Worm (Caenorhabditis elegans) whole organism, late embryonic: ENCODE measurements around the gene emb-8.

ENCODE experiments used
- C08G9.2 ChIP-seq: sonication (generic microtip); optimal IDR thresholded peaks from 2 replicates; lab custom pipeline; 2016; ENCODE audit warnings: mild to moderate bottlenecking, missing genetic modification characterization, moderate library complexity, missing compliant biosample characterization
- C38D4.7 ChIP-seq: fragments of 200-800 bp; sonication (Bioruptor generic); optimal IDR thresholded peaks from 2 replicates; lab custom pipeline; 2018; ENCODE audit warnings: mild to moderate bottlenecking, missing genetic modification characterization, moderate library complexity, missing compliant biosample characterization
- F13H6.1 ChIP-seq: sonication (generic microtip); optimal IDR thresholded peaks from 2 replicates; lab custom pipeline; 2016; ENCODE audit warnings: missing genetic modification characterization, missing compliant biosample characterization
- Y22D7AL.16 ChIP-seq: sonication (generic microtip); optimal IDR thresholded peaks from 2 replicates; lab custom pipeline; 2016; ENCODE audit warnings: missing genetic modification characterization, missing compliant biosample characterization
- ahr-1 ChIP-seq: sonication (generic microtip); optimal IDR thresholded peaks from 2 replicates; lab custom pipeline; 2016; ENCODE audit warnings: missing genetic modification characterization, missing compliant biosample characterization
- ama-1 ChIP-seq: fragments of 150-350 bp; optimal IDR thresholded peaks from 2 replicates; lab custom pipeline; 2014
- ceh-14 ChIP-seq: sonication (generic microtip); optimal IDR thresholded peaks from 2 replicates; lab custom pipeline; 2016; ENCODE audit warnings: missing genotype, missing genetic modification characterization, missing compliant biosample characterization
- ceh-18 ChIP-seq: sonication (generic microtip); optimal IDR thresholded peaks from 2 replicates; lab custom pipeline; 2016; ENCODE audit warnings: missing genetic modification characterization, missing compliant biosample characterization
- ceh-22 ChIP-seq: sonication (generic microtip); optimal IDR thresholded peaks from 2 replicates; lab custom pipeline; 2017; ENCODE audit warnings: missing biosample characterization, missing genetic modification characterization
- ceh-24 ChIP-seq: sonication (generic microtip); optimal IDR thresholded peaks from 2 replicates; lab custom pipeline; 2016; ENCODE audit warnings: mild to moderate bottlenecking, missing genetic modification characterization, missing compliant biosample characterization
- ceh-30 ChIP-seq: fragments of 150-350 bp; optimal IDR thresholded peaks from 2 replicates; lab custom pipeline; 2014; ENCODE audit warnings: missing biosample characterization, missing genetic modification characterization
- ceh-31 ChIP-seq: sonication (generic microtip); optimal IDR thresholded peaks from 2 replicates; lab custom pipeline; 2016; ENCODE audit warnings: missing genetic modification characterization, missing compliant biosample characterization
- ceh-6 ChIP-seq: fragments of 200-800 bp; sonication (Bioruptor generic); optimal IDR thresholded peaks from 2 replicates; lab custom pipeline; 2018; ENCODE audit warnings: mild to moderate bottlenecking, missing genetic modification characterization, missing compliant biosample characterization
- che-1 ChIP-seq: sonication (generic microtip); optimal IDR thresholded peaks from 2 replicates; lab custom pipeline; 2016; ENCODE audit warnings: mild to moderate bottlenecking, missing genetic modification characterization, missing compliant biosample characterization
- dmd-4 ChIP-seq: sonication (generic microtip); optimal IDR thresholded peaks from 2 replicates; lab custom pipeline; 2016; ENCODE audit warnings: borderline replicate concordance, missing genetic modification characterization, missing compliant biosample characterization
- dve-1 ChIP-seq: sonication (generic microtip); optimal IDR thresholded peaks from 2 replicates; lab custom pipeline; 2017; ENCODE audit warnings: antibody characterized with exemption, mild to moderate bottlenecking, missing genetic modification characterization, missing compliant biosample characterization
- elt-2 ChIP-seq: sonication (generic microtip); optimal IDR thresholded peaks from 2 replicates; lab custom pipeline; 2016; ENCODE audit warnings: missing genetic modification reagents, missing genetic modification characterization, missing compliant biosample characterization
- elt-4 ChIP-seq: sonication (generic microtip); optimal IDR thresholded peaks from 2 replicates; lab custom pipeline; 2016; ENCODE audit warnings: missing genetic modification characterization, missing compliant biosample characterization
- ets-4 ChIP-seq: sonication (generic microtip); optimal IDR thresholded peaks from 2 replicates; lab custom pipeline; 2016; ENCODE audit warnings: missing genetic modification characterization, missing compliant biosample characterization
- eyg-1 ChIP-seq: sonication (generic microtip); optimal IDR thresholded peaks from 2 replicates; lab custom pipeline; 2016; ENCODE audit warnings: missing genotype, missing genetic modification characterization, missing compliant biosample characterization
- fkh-6 ChIP-seq: sonication (generic microtip); optimal IDR thresholded peaks from 2 replicates; lab custom pipeline; 2016; ENCODE audit warnings: missing genetic modification characterization, missing compliant biosample characterization
- hlh-13 ChIP-seq: fragments of 200-800 bp; sonication (Bioruptor generic); optimal IDR thresholded peaks from 2 replicates; lab custom pipeline; 2018; ENCODE audit warnings: mild to moderate bottlenecking, missing genetic modification characterization, missing compliant biosample characterization
- lim-6 ChIP-seq: sonication (generic microtip); optimal IDR thresholded peaks from 2 replicates; lab custom pipeline; 2016; ENCODE audit warnings: missing genetic modification characterization, missing compliant biosample characterization
- lin-11 ChIP-seq: fragments of 200-800 bp; sonication (Bioruptor generic); optimal IDR thresholded peaks from 2 replicates; lab custom pipeline; 2018; ENCODE audit warnings: mild to moderate bottlenecking, missing genetic modification characterization, missing compliant biosample characterization
- madf-2 ChIP-seq: sonication (generic microtip); optimal IDR thresholded peaks from 2 replicates; lab custom pipeline; 2017; ENCODE audit warnings: missing genetic modification characterization, missing compliant biosample characterization
- nhr-232 ChIP-seq: sonication (generic microtip); optimal IDR thresholded peaks from 2 replicates; lab custom pipeline; 2016; ENCODE audit warnings: missing genetic modification characterization, missing compliant biosample characterization
- npax-4 ChIP-seq: sonication (generic microtip); optimal IDR thresholded peaks from 2 replicates; lab custom pipeline; 2016; ENCODE audit warnings: missing genetic modification characterization, missing compliant biosample characterization
- odd-2 ChIP-seq: sonication (generic microtip); optimal IDR thresholded peaks from 2 replicates; lab custom pipeline; 2017; ENCODE audit warnings: antibody characterized with exemption, mild to moderate bottlenecking, missing genetic modification characterization, missing compliant biosample characterization
- pat-9 ChIP-seq: fragments of 200-800 bp; sonication (Bioruptor generic); optimal IDR thresholded peaks from 2 replicates; lab custom pipeline; 2018; ENCODE audit warnings: mild to moderate bottlenecking, missing genetic modification characterization, moderate library complexity, missing compliant biosample characterization
- pha-2 ChIP-seq: sonication (generic microtip); optimal IDR thresholded peaks from 2 replicates; lab custom pipeline; 2017; ENCODE audit warnings: mild to moderate bottlenecking, missing genetic modification characterization, missing compliant biosample characterization
- sdc-2 ChIP-seq: sonication (generic microtip); optimal IDR thresholded peaks from 2 replicates; lab custom pipeline; 2016; ENCODE audit warnings: missing genotype, missing genetic modification characterization, missing compliant biosample characterization
- syd-9 ChIP-seq: sonication (generic microtip); optimal IDR thresholded peaks from 2 replicates; lab custom pipeline; 2016; ENCODE audit warnings: mild to moderate bottlenecking, missing genetic modification characterization, moderate library complexity, missing compliant biosample characterization
- tbx-7 ChIP-seq: sonication (generic microtip); optimal IDR thresholded peaks from 2 replicates; lab custom pipeline; 2016; ENCODE audit warnings: missing genotype, missing genetic modification characterization, missing compliant biosample characterization
- unc-3 ChIP-seq, 2 experiments: fragments of 200-800 bp in 1 of 2; sonication (Bioruptor generic) in 1 of 2; sonication (generic microtip) in 1 of 2; conservative IDR thresholded peaks in 1 of 2; optimal IDR thresholded peaks in 1 of 2; 2 replicates each; pipeline versions ENCODE4 v1.3.6 to Lab custom; 2016 to 2022; ENCODE audit warnings: missing compliant biosample characterization in 2 of 2, missing genetic modification characterization in 2 of 2, missing genetic modification reagents in 1 of 2
- unc-55 ChIP-seq: sonication (generic microtip); optimal IDR thresholded peaks from 2 replicates; lab custom pipeline; 2017; ENCODE audit warnings: missing biosample characterization, missing genetic modification reagents, missing genetic modification characterization
- ztf-16 ChIP-seq: sonication (generic microtip); optimal IDR thresholded peaks from 2 replicates; lab custom pipeline; 2017; ENCODE audit warnings: missing genetic modification characterization, missing compliant biosample characterization

Gene emb-8

DNA sequence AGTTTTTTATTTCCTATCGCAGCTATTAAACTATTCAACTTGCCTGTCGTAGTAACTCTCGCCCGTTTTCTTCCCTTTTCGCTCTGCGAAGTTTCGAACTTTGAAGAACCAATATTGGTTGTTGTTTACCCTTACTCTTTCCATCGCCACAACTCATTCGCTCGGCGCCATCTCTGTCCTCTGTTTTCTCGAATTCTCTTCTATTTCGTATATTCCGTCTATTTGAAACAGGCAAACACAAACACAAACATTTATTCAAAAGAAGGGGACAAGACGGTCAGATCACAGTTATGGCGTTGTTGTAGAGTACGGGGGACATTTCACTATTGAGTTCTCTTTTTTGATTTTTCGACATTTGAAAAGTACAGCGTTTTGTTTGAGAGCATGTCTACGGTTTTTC, 23.3 kb upstream of the emb-8 start:
- TF ChIP-seq npax-4 (tag; lab: Kevin White, UChicago) (no peak), C08G9.2 (no peak), syd-9 (tag; lab: Kevin White, UChicago) (no peak), lim-6 (tag; lab: Kevin White, UChicago) (no peak)

DNA sequence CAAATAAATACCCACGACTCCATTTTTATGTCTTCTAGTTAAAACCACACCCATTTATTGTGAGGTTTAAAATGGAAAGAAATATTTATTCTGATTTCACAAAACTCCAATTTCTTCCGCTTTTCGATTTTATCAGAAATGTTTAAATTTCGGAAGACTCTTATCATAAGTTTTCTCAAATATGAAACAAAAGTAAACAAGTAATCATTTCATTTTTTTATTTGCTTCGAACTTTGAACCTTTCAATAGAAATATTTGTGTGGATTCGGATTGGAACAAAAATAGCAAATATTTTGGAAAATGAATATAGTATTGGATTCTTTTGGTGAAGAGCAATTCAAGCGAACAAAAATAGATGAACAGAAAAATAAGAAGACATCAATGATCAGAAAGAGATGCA, 22.3 kb upstream of the emb-8 start:
- no peak for TF ChIP-seq tbx-7 (tag; lab: Kevin White, UChicago)
- no peak for TF ChIP-seq dmd-4
- no peak for TF ChIP-seq sdc-2
- TF ChIP-seq pha-2 (tag; lab: Kevin White, UChicago): no peak
- TF ChIP-seq ceh-18 (tag; lab: Kevin White, UChicago): no peak
- no peak for TF ChIP-seq elt-2 (tag; lab: Kevin White, UChicago)
- TF ChIP-seq elt-4 (tag; lab: Kevin White, UChicago): no peak
- TF ChIP-seq ama-1 (lab: Kevin White, UChicago): no peak
- TF ChIP-seq ceh-22 (tag; lab: Kevin White, UChicago): no peak
- TF ChIP-seq madf-2: no peak

DNA sequence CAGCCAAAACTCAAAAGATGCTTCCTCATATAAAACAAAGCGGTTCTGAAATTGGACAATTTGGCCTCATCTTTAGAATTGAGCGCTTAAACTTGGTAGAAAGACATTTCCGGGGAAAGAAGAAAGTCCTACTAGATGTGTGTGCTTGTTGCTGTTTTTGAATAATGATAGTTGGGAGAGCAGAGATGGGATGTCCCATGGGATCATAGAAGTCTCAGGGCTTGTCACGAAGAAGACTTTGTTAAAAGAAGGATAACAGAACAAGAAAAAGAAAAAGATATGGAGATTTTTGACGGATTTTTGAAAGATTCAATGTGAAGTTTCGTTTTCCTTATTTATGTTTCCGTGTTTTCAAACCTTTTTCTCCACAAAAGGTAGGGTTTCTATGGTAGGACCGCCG, 19.2 kb upstream of the emb-8 start, which contains the start of gene ZC155.2:
ZC155.2 (plus strand) TSS at position 301 of the 400 bp plus-strand sequence.
- TF ChIP-seq unc-3 (GFP tag; conservative IDR thresholded peaks at IDR 0.05; lab: Robert Waterston, UW): no peak
- peak; percentile 33 for TF ChIP-seq unc-3 (tag; optimal IDR thresholded peaks at IDR 0.05; lab: Kevin White, UChicago)
- TF ChIP-seq eyg-1 (tag; lab: Kevin White, UChicago): no peak

DNA sequence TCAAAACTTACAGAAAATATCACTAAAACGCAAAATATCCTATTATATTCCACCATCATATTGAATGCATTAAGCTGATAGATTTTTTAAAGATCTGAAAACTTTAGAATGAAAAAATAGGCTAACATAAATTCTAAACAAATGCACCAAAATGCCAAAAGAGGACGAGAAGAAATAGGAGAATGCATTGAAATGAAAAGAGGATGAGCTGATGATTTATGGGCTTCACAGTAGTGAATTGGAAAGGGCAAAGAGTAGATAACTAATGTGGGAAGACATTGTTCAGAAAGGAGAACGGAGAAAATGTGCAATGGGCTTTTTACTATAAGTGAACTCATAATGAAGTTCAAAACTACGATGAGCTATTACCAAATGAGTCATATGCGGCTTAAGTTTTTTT, 18.0 kb upstream of the emb-8 start, which contains the start of gene cutl-19:
cutl-19 (minus strand) TSS at position 101 of the 400 bp plus-strand sequence.
- TF ChIP-seq unc-55 (GFP tag; lab: Kevin White, UChicago) (no peak), dmd-4 (no peak), F13H6.1 (tag; lab: Kevin White, UChicago) (no peak), ceh-14 (tag; lab: Kevin White, UChicago) (no peak), nhr-232 (tag; lab: Kevin White, UChicago) (no peak), C08G9.2 (no peak), ztf-16 (no peak), che-1 (tag; lab: Kevin White, UChicago) (no peak), pat-9 (tag; lab: Kevin White, UChicago) (no peak), hlh-13 (GFP tag; lab: Kevin White, UChicago) (no peak), dve-1 (tag; lab: Kevin White, UChicago) (no peak)

DNA sequence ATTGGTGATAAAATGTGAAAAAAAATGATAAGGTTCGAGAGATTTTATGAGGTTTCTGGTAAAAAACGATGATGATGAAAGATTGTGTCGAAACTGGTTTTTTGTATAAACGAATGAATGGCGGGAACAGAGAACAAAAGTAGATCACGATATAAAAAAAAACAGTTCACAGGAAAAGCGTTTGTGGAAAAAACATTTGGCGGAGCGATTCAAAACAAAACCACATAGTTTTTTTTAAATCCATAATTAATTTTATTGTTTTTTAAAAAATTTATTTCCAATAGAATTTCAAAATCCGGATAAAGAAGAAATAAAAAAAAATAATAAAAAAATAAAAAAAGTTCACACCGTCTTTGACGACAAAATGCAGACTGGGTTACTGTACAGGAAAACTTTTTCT, 15.9 kb upstream of the emb-8 start, which contains the start of gene ZC155.4:
ZC155.4 (minus strand) TSS at position 101 of the 400 bp plus-strand sequence.
- no peak for TF ChIP-seq pha-2 (tag; lab: Kevin White, UChicago)
- no peak for TF ChIP-seq ceh-31
- no peak for TF ChIP-seq ets-4 (tag; lab: Kevin White, UChicago)
- TF ChIP-seq eyg-1 (tag; lab: Kevin White, UChicago): no peak
- no peak for TF ChIP-seq ceh-24 (tag; lab: Kevin White, UChicago)
- no peak for TF ChIP-seq lin-11 (tag; lab: Kevin White, UChicago)
- TF ChIP-seq F13H6.1 (tag; lab: Kevin White, UChicago): no peak
- TF ChIP-seq C38D4.7 (GFP tag; lab: Kevin White, UChicago): no peak
- no peak for TF ChIP-seq ceh-30 (tag; lab: Kevin White, UChicago)
- TF ChIP-seq unc-55 (GFP tag; lab: Kevin White, UChicago): no peak
- TF ChIP-seq sdc-2: no peak
- no peak for TF ChIP-seq ahr-1
- TF ChIP-seq hlh-13 (GFP tag; lab: Kevin White, UChicago): no peak
- TF ChIP-seq fkh-6 (tag; lab: Kevin White, UChicago): no peak
- no peak for TF ChIP-seq npax-4 (tag; lab: Kevin White, UChicago)
- TF ChIP-seq ceh-6 (GFP tag; lab: Kevin White, UChicago): no peak
- TF ChIP-seq ztf-16: no peak
- no peak for TF ChIP-seq Y22D7AL.16 (tag; lab: Kevin White, UChicago)
- no peak for TF ChIP-seq elt-4 (tag; lab: Kevin White, UChicago)
- TF ChIP-seq odd-2: no peak
